Fruit fly (Drosophila melanogaster) whole organism, embryonic: Measurements from ENCODE around the gene CG45079.

Source experiments
- Atf6 ChIP-seq: fragments of 200-800 bp; sonication (Bioruptor generic); IDR thresholded peaks from 2 replicates; pipeline ENCODE4 v1.3.6; 2022; ENCODE audit warnings: missing biosample characterization, missing genetic modification characterization
- CG10321 ChIP-seq: fragments of 200-800 bp; sonication (Bioruptor generic); IDR thresholded peaks from 2 replicates; pipeline ENCODE4 v1.3.6; 2022; ENCODE audit warnings: missing biosample characterization, missing genetic modification characterization
- CG10979 ChIP-seq: fragments of 200-800 bp; sonication (Bioruptor generic); optimal IDR thresholded peaks from 2 replicates; lab custom pipeline; 2018; ENCODE audit warnings: missing biosample characterization, mild to moderate bottlenecking, missing genetic modification characterization, moderate library complexity
- CG12391 ChIP-seq: fragments of 200-800 bp; sonication (Bioruptor generic); optimal IDR thresholded peaks from 3 replicates; lab custom pipeline; 2018; ENCODE audit warnings: missing biosample characterization, mild to moderate bottlenecking, missing genetic modification characterization, moderate library complexity
- CG13624 ChIP-seq: fragments of 200-800 bp; sonication (Bioruptor generic); optimal IDR thresholded peaks from 2 replicates; lab custom pipeline; 2016; ENCODE audit warnings: missing biosample characterization, missing genetic modification characterization
- CG13894 ChIP-seq: fragments of 200-800 bp; sonication (Bioruptor generic); optimal IDR thresholded peaks from 3 replicates; lab custom pipeline; 2018; ENCODE audit warnings: missing biosample characterization, mild to moderate bottlenecking, missing genetic modification characterization, moderate library complexity
- CG15269 ChIP-seq: fragments of 200-800 bp; sonication (Bioruptor generic); optimal IDR thresholded peaks from 2 replicates; lab custom pipeline; 2018; ENCODE audit warnings: missing biosample characterization, mild to moderate bottlenecking, missing genetic modification characterization, moderate library complexity
- CG17186 ChIP-seq: fragments of 200-800 bp; sonication (Bioruptor generic); optimal IDR thresholded peaks from 3 replicates; lab custom pipeline; 2017; ENCODE audit warnings: missing biosample characterization, missing genetic modification reagents, missing genetic modification characterization
- CG17359 ChIP-seq: fragments of 200-800 bp; sonication (Bioruptor generic); optimal IDR thresholded peaks from 3 replicates; lab custom pipeline; 2018; ENCODE audit warnings: missing biosample characterization, mild to moderate bottlenecking, missing genetic modification characterization, moderate library complexity
- CG34422 ChIP-seq: fragments of 200-800 bp; sonication (Bioruptor generic); IDR thresholded peaks from 3 replicates; pipeline ENCODE4 v1.3.6; 2022; ENCODE audit warnings: missing biosample characterization, missing genetic modification characterization
- CG42726 ChIP-seq: fragments of 200-800 bp; sonication (Bioruptor generic); IDR thresholded peaks from 2 replicates; pipeline ENCODE4 v1.3.6; 2022; ENCODE audit warnings: missing biosample characterization, missing genetic modification characterization; ENCODE audit not compliant: partially characterized antibody
- CG4282 ChIP-seq: fragments of 200-800 bp; sonication (Bioruptor generic); optimal IDR thresholded peaks from 2 replicates; lab custom pipeline; 2016; ENCODE audit warnings: missing biosample characterization, missing genetic modification characterization
- CG4820 ChIP-seq: fragments of 200-800 bp; sonication (Bioruptor generic); optimal IDR thresholded peaks from 3 replicates; lab custom pipeline; 2016; ENCODE audit warnings: missing biosample characterization, missing genetic modification characterization
- CG7271 ChIP-seq: fragments of 200-800 bp; sonication (Bioruptor generic); optimal IDR thresholded peaks from 2 replicates; lab custom pipeline; 2018; ENCODE audit warnings: missing biosample characterization, mild to moderate bottlenecking, missing genetic modification characterization, moderate library complexity
- CG7745 ChIP-seq: fragments of 200-800 bp; sonication (Bioruptor generic); optimal IDR thresholded peaks from 2 replicates; lab custom pipeline; 2018; ENCODE audit warnings: missing biosample characterization, mild to moderate bottlenecking, missing genetic modification characterization, moderate library complexity
- CG7786 ChIP-seq: fragments of 200-800 bp; sonication (Bioruptor generic); optimal IDR thresholded peaks from 2 replicates; lab custom pipeline; 2016; ENCODE audit warnings: missing biosample characterization, missing genetic modification characterization
- CG7987 ChIP-seq: fragments of 200-800 bp; sonication (Bioruptor generic); optimal IDR thresholded peaks from 2 replicates; lab custom pipeline; 2018; ENCODE audit warnings: missing biosample characterization, mild to moderate bottlenecking, missing genetic modification characterization, moderate library complexity
- CG9817 ChIP-seq: fragments of 200-800 bp; sonication (Bioruptor generic); optimal IDR thresholded peaks from 2 replicates; lab custom pipeline; 2018; ENCODE audit warnings: missing biosample characterization, mild to moderate bottlenecking, missing genetic modification characterization, moderate library complexity
- CoRest ChIP-seq: fragments of 200-800 bp; sonication (Bioruptor generic); optimal IDR thresholded peaks from 3 replicates; lab custom pipeline; 2018; ENCODE audit warnings: missing biosample characterization, mild to moderate bottlenecking, missing genetic modification characterization, moderate library complexity
- Dfd ChIP-seq, 2 experiments: fragments of >200 bp; optimal IDR thresholded peaks; 2 replicates each; lab custom pipeline; 2017; ENCODE audit warnings: missing biosample characterization in 2 of 2, missing genetic modification characterization in 2 of 2
- ERR ChIP-seq: fragments of 200-800 bp; sonication (Bioruptor generic); optimal IDR thresholded peaks from 2 replicates; lab custom pipeline; 2016; ENCODE audit warnings: missing biosample characterization, missing genetic modification characterization
- Fer1 ChIP-seq: fragments of 200-800 bp; sonication (Bioruptor generic); optimal IDR thresholded peaks from 2 replicates; lab custom pipeline; 2017; ENCODE audit warnings: missing biosample characterization, mild to moderate bottlenecking, missing genetic modification characterization
- HLHmδ ChIP-seq: fragments of 200-800 bp; sonication (Bioruptor generic); optimal IDR thresholded peaks from 2 replicates; lab custom pipeline; 2018; ENCODE audit warnings: missing biosample characterization, mild to moderate bottlenecking, missing genetic modification characterization, moderate library complexity
- Hsf ChIP-seq: fragments of 200-800 bp; sonication (Bioruptor generic); optimal IDR thresholded peaks from 3 replicates; lab custom pipeline; 2016; ENCODE audit warnings: missing biosample characterization, missing genetic modification characterization
- Lhr ChIP-seq: fragments of 200-800 bp; sonication (Bioruptor generic); optimal IDR thresholded peaks from 3 replicates; lab custom pipeline; 2017; ENCODE audit warnings: mild to moderate bottlenecking, missing biosample characterization, missing genetic modification reagents, missing genetic modification characterization
- MTF-1 ChIP-seq: fragments of 200-800 bp; sonication (Bioruptor generic); optimal IDR thresholded peaks from 2 replicates; lab custom pipeline; 2018; ENCODE audit warnings: missing biosample characterization, mild to moderate bottlenecking, missing genetic modification characterization, borderline replicate concordance
- Pdp1 ChIP-seq, 2 experiments: fragments of 200-800 bp; sonication (Bioruptor generic); optimal IDR thresholded peaks; 3 replicates each; lab custom pipeline; 2016; ENCODE audit warnings: missing biosample characterization in 2 of 2, missing genetic modification characterization in 2 of 2, mild to moderate bottlenecking in 1 of 2, moderate library complexity in 1 of 2
- Ravus ChIP-seq: fragments of 200-800 bp; sonication (Bioruptor generic); IDR thresholded peaks from 2 replicates; pipeline ENCODE4 v1.3.6; 2022; ENCODE audit warnings: missing biosample characterization, missing genetic modification characterization
- Rx ChIP-seq: fragments of 200-800 bp; sonication (Bioruptor generic); IDR thresholded peaks from 2 replicates; pipeline ENCODE4 v1.3.6; 2022; ENCODE audit warnings: missing biosample characterization, missing genetic modification characterization
- Sry-β ChIP-seq: fragments of 200-800 bp; sonication (Bioruptor generic); optimal IDR thresholded peaks from 2 replicates; lab custom pipeline; 2018; ENCODE audit warnings: missing biosample characterization, mild to moderate bottlenecking, missing genetic modification characterization, moderate library complexity
- Taf1 ChIP-seq: fragments of 200-800 bp; sonication (Bioruptor generic); IDR thresholded peaks from 2 replicates; pipeline ENCODE4 v1.3.6; 2022; ENCODE audit warnings: missing biosample characterization, missing genetic modification characterization
- bigmax ChIP-seq: fragments of 200-800 bp; sonication (Bioruptor generic); optimal IDR thresholded peaks from 2 replicates; lab custom pipeline; 2018; ENCODE audit warnings: missing biosample characterization, mild to moderate bottlenecking, missing genetic modification characterization
- cwo ChIP-seq: fragments of 200-800 bp; sonication (Bioruptor generic); optimal IDR thresholded peaks from 3 replicates; lab custom pipeline; 2017; ENCODE audit warnings: missing biosample characterization, missing genetic modification characterization, mild to moderate bottlenecking, moderate library complexity, missing genetic modification reagents
- disco-r ChIP-seq: fragments of 200-800 bp; sonication (Bioruptor generic); optimal IDR thresholded peaks from 2 replicates; lab custom pipeline; 2016; ENCODE audit warnings: missing biosample characterization, missing genetic modification characterization
- dmrt99B ChIP-seq: fragments of 200-800 bp; sonication (Bioruptor generic); optimal IDR thresholded peaks from 2 replicates; lab custom pipeline; 2018; ENCODE audit warnings: missing biosample characterization, mild to moderate bottlenecking, missing genetic modification characterization, moderate library complexity
- emc ChIP-seq: fragments of 200-800 bp; sonication (Bioruptor generic); optimal IDR thresholded peaks from 2 replicates; lab custom pipeline; 2016; ENCODE audit warnings: missing biosample characterization, missing genetic modification characterization
- grn ChIP-seq: fragments of 200-800 bp; sonication (Bioruptor generic); optimal IDR thresholded peaks from 3 replicates; lab custom pipeline; 2017; ENCODE audit warnings: missing biosample characterization, missing genetic modification characterization
- gro ChIP-seq: fragments of 200-800 bp; sonication (Bioruptor generic); optimal IDR thresholded peaks from 2 replicates; lab custom pipeline; 2016; ENCODE audit warnings: missing biosample characterization, missing genetic modification characterization
- gt ChIP-seq: fragments of 200-800 bp; sonication (Bioruptor generic); IDR thresholded peaks from 2 replicates; pipeline ENCODE4 v1.3.6; 2022; ENCODE audit warnings: missing biosample characterization, missing genetic modification characterization
- hb ChIP-seq: fragments of 200-800 bp; sonication (Bioruptor generic); IDR thresholded peaks from 3 replicates; pipeline ENCODE4 v1.3.6; 2022; ENCODE audit warnings: missing biosample characterization, missing genetic modification characterization; ENCODE audit not compliant: partially characterized antibody
- pfk ChIP-seq: fragments of 200-800 bp; sonication (Bioruptor generic); optimal IDR thresholded peaks from 2 replicates; lab custom pipeline; 2018; ENCODE audit warnings: missing biosample characterization, mild to moderate bottlenecking, missing genetic modification characterization, moderate library complexity
- salm ChIP-seq: fragments of 200-800 bp; sonication (Bioruptor generic); optimal IDR thresholded peaks from 2 replicates; lab custom pipeline; 2018; ENCODE audit warnings: missing biosample characterization, mild to moderate bottlenecking, missing genetic modification characterization
- sd ChIP-seq: fragments of 200-800 bp; sonication (Bioruptor generic); optimal IDR thresholded peaks from 3 replicates; lab custom pipeline; 2018; ENCODE audit warnings: missing biosample characterization, mild to moderate bottlenecking, missing genetic modification characterization, moderate library complexity
- sim ChIP-seq: fragments of 200-800 bp; sonication (Bioruptor generic); IDR thresholded peaks from 2 replicates; pipeline ENCODE4 v1.3.6; 2022; ENCODE audit warnings: missing biosample characterization, missing genetic modification characterization
- stc ChIP-seq: fragments of 200-800 bp; sonication (Bioruptor generic); IDR thresholded peaks from 2 replicates; pipeline ENCODE4 v1.3.6; 2022; ENCODE audit warnings: missing biosample characterization, missing genetic modification characterization
- tll ChIP-seq, 2 experiments: fragments of 200-800 bp in 1 of 2; fragments of >200 bp in 1 of 2; sonication (Bioruptor generic) in 1 of 2; optimal IDR thresholded peaks; 2 replicates each; lab custom pipeline; 2017 to 2019; ENCODE audit warnings: missing biosample characterization in 2 of 2, missing genetic modification characterization in 2 of 2, mild to moderate bottlenecking in 1 of 2, moderate library complexity in 1 of 2
- trem ChIP-seq: fragments of 200-800 bp; optimal IDR thresholded peaks from 3 replicates; lab custom pipeline; 2019; ENCODE audit warnings: missing biosample characterization, mild to moderate bottlenecking, missing genetic modification characterization, moderate library complexity
- ttk ChIP-seq: fragments of 200-800 bp; sonication (Bioruptor generic); IDR thresholded peaks from 2 replicates; pipeline ENCODE4 v2.1.2; 2022; ENCODE audit warnings: missing biosample characterization, missing genetic modification characterization
- z ChIP-seq: fragments of 200-800 bp; sonication (Bioruptor generic); IDR thresholded peaks from 3 replicates; pipeline ENCODE4 v1.3.6; 2022; ENCODE audit warnings: missing biosample characterization, missing genetic modification characterization
- zfh1 ChIP-seq: fragments of 200-800 bp; sonication (Bioruptor generic); IDR thresholded peaks from 3 replicates; pipeline ENCODE4 v1.3.6; 2022; ENCODE audit warnings: missing biosample characterization, missing genetic modification characterization

CG45079 gene

dm6 chr3R:17077968-17078417, 46.3 kb upstream of the CG45079 start (continued):
- TF ChIP-seq CoRest (tag; lab: Kevin White, UChicago) (no peak), CG10979 (tag; lab: Kevin White, UChicago) (no peak), cwo (peak; percentile 79), sim (GFP tag; lab: Robert Waterston, UW) (0 out of 2 replicates have a peak, but pooled peaks have one; percentile 5), Taf1 (GFP tag; lab: Robert Waterston, UW) (no peak), Atf6 (GFP tag; lab: Robert Waterston, UW) (no peak), ERR (GFP tag; lab: Kevin White, UChicago) (peak; percentile 5), CG4282 (GFP tag; lab: Kevin White, UChicago) (no peak), ttk (GFP tag; lab: Robert Waterston, UW) (no peak), Dfd (GFP tag; optimal IDR thresholded peaks at IDR 0.05; lab: Kevin White, UChicago) (no peak), pfk (GFP tag; lab: Kevin White, UChicago) (no peak), tll (GFP tag; optimal IDR thresholded peaks at IDR 0.05; lab: Kevin White, UChicago) (no peak), CG7786 (GFP tag; lab: Kevin White, UChicago) (no peak), Rx (no peak), CG7987 (GFP tag; lab: Kevin White, UChicago) (peak; percentile 78), CG15269 (tag; lab: Kevin White, UChicago) (no peak), Pdp1 (GFP tag; optimal IDR thresholded peaks at IDR 0.05; lab: Kevin White, UChicago) (peak in 1 of 2 experiments; percentile 78), CG17186 (GFP tag; lab: Kevin White, UChicago) (no peak), zfh1 (no peak), salm (tag; lab: Kevin White, UChicago) (no peak), CG17359 (no peak), CG10321 (GFP tag; lab: Robert Waterston, UW) (no peak), Lhr (no peak), CG13894 (tag; lab: Kevin White, UChicago) (peak; percentile 70), z (GFP tag; lab: Robert Waterston, UW) (no peak), Ravus (GFP tag; lab: Robert Waterston, UW) (no peak), dmrt99B (tag; lab: Kevin White, UChicago) (no peak), sd (tag; lab: Kevin White, UChicago) (no peak), HLHmδ (peak; percentile 51), Fer1 (GFP tag; lab: Kevin White, UChicago) (peak; percentile 24), Sry-β (no peak), CG9817 (tag; lab: Kevin White, UChicago) (no peak), MTF-1 (GFP tag; lab: Kevin White, UChicago) (peak; percentile 82), CG42726 (GFP tag; lab: Robert Waterston, UW) (no peak), disco-r (GFP tag; lab: Kevin White, UChicago) (no peak), CG7271 (no peak), Hsf (GFP tag; lab: Kevin White, UChicago) (no peak), bigmax (GFP tag; lab: Kevin White, UChicago) (no peak), CG34422 (GFP tag; lab: Robert Waterston, UW) (no peak; the same call in 2 of the 3 replicates), hb (GFP tag; lab: Robert Waterston, UW) (no peak), stc (GFP tag; lab: Robert Waterston, UW) (peak; percentile 21; the same call in 1 of the 2 replicates), grn (GFP tag; lab: Kevin White, UChicago) (peak; percentile 58), gt (GFP tag; lab: Robert Waterston, UW) (no peak), emc (no peak), CG7745 (tag; lab: Kevin White, UChicago) (no peak), gro (GFP tag; lab: Kevin White, UChicago) (peak; percentile 54), CG12391 (no peak), trem (tag; lab: Kevin White, UChicago) (no peak), CG4820 (GFP tag; lab: Kevin White, UChicago) (no peak), CG13624 (GFP tag; lab: Kevin White, UChicago) (peak; percentile 27)
